Worm (Caenorhabditis elegans) whole organism, L3 larva: ENCODE measurements around the gene Y75B12B.10.

Source experiments
- ceh-9 ChIP-seq: sonication (generic microtip); optimal IDR thresholded peaks from 2 replicates; lab custom pipeline; 2018; ENCODE audit warnings: missing biosample characterization, missing genetic modification characterization
- elt-2 ChIP-seq: sonication (generic microtip); optimal IDR thresholded peaks from 2 replicates; lab custom pipeline; 2016; ENCODE audit warnings: missing genetic modification reagents, mild to moderate bottlenecking, missing genetic modification characterization, missing compliant biosample characterization
- elt-3 ChIP-seq, 3 experiments: fragments of 150-350 bp in 1 of 3; sonication (generic microtip) in 2 of 3; optimal IDR thresholded peaks; 2 replicates in 2 of 3; 4 replicates in 1 of 3; lab custom pipeline; 2014 to 2017; ENCODE audit warnings: missing biosample characterization in 3 of 3, missing genetic modification characterization in 3 of 3
- eor-1 ChIP-seq, 2 experiments: fragments of 150-350 bp; optimal IDR thresholded peaks; 2 replicates each; lab custom pipeline; 2014 to 2018; ENCODE audit warnings: missing biosample characterization in 2 of 2, missing genetic modification characterization in 2 of 2
- fkh-10 ChIP-seq: sonication (generic microtip); optimal IDR thresholded peaks from 2 replicates; lab custom pipeline; 2017; ENCODE audit warnings: missing biosample characterization, missing genetic modification reagents, missing genetic modification characterization
- nfya-1 ChIP-seq: sonication (generic microtip); optimal IDR thresholded peaks from 2 replicates; lab custom pipeline; 2017; ENCODE audit warnings: missing genetic modification characterization, mild to moderate bottlenecking, missing compliant biosample characterization, antibody characterized with exemption, moderate library complexity; ENCODE audit not compliant: insufficient read depth
- pha-4 ChIP-seq: fragments of 150-350 bp; optimal IDR thresholded peaks from 2 replicates; lab custom pipeline; 2014; ENCODE audit warnings: missing biosample characterization, missing genetic modification reagents, missing genetic modification characterization
- snpc-4 ChIP-seq: fragments of 150-350 bp; optimal IDR thresholded peaks from 2 replicates; lab custom pipeline; 2014; ENCODE audit warnings: missing biosample characterization, missing genetic modification characterization

DNA sequence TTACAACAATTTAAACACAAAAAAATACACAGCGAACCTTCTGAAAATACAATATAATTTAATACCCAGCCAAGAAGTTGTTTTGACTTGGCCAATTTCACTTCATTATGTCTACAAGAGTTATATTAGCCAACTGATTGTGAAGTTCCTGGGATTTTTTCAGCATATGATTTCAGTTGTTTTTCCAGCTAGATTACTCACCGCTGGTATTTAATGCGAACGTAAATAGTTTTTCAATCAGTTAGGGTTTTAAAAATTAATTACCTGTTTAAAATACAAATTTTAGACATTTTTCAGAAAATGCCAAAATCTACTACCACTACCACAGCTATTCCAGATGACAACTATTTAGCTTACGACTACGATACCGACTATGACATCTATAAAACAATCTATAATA is 25.8 kb downstream of the Y75B12B.10 start, which contains the start of gene srw-14:
- no peak for TF ChIP-seq elt-2 (tag; lab: Kevin White, UChicago)
- no peak for TF ChIP-seq pha-4 (tag; lab: Kevin White, UChicago)
- no peak for TF ChIP-seq nfya-1 (tag; lab: Kevin White, UChicago)
- TF ChIP-seq elt-3 (tag; optimal IDR thresholded peaks at IDR 0.05; lab: Kevin White, UChicago): no peak
- TF ChIP-seq ceh-9: no peak
- no peak for TF ChIP-seq snpc-4 (tag; lab: Kevin White, UChicago)
- TF ChIP-seq fkh-10 (GFP tag; lab: Kevin White, UChicago): no peak
- TF ChIP-seq eor-1 (tag; optimal IDR thresholded peaks at IDR 0.05; lab: Kevin White, UChicago): no peak
